ENCODE assay signal across 8 worm cellular contexts in the genomic region with DNA sequence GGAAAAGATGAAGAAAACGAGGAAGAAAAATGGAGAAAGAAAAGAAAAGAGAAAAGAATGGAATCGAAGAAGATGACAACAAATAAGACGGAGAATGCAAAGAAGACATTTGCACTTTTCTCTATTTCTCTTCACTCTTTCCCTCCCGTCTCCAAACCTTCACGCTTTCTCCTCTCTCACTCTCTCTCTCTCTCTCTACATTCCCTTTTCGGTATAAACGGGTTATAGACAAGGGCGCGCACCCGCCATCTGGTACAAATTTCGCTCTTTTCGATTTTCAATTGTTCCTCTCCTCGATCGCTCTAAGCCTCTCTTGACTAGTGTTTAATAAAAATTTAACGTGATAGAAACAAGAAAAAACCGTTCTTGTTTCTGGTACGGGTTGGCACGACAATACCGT.
A peak's percentile ranks its signal among the peaks of the same experiment; 100 is the strongest.
TF ChIP-seq lines count a peak whose summit lies in the region.

No protein-coding gene starts in this region.

TF ChIP-seq in whole organism, L1 larva, 84 proteins besides CTCF, POLR2A, EP300 and RAD21 (continues in another document):
- TF ChIP-seq ama-1 (optimal IDR thresholded peaks at IDR 0.05; lab: Kevin White, UChicago) (no peak), Y116A8C.19 (tag; optimal IDR thresholded peaks at IDR 0.05; lab: Kevin White, UChicago; ENCODE audit: borderline replicate concordance) (no peak), ces-1 (GFP tag; optimal IDR thresholded peaks at IDR 0.05; lab: Kevin White, UChicago) (peak; percentile 70), alr-1 (tag; optimal IDR thresholded peaks at IDR 0.05; lab: Kevin White, UChicago; ENCODE audit: borderline replicate concordance) (no peak), lsy-2 (tag; optimal IDR thresholded peaks at IDR 0.05; lab: Kevin White, UChicago) (peak; percentile 27 to 84), zip-4 (GFP tag; optimal IDR thresholded peaks at IDR 0.05; lab: Kevin White, UChicago) (no peak), ceh-88 (GFP tag; IDR thresholded peaks at IDR 0.05; lab: Robert Waterston, UW) (0 out of 2 replicates have a peak, but pooled peaks have one; percentile 20), snpc-4 (tag; optimal IDR thresholded peaks at IDR 0.05; lab: Kevin White, UChicago) (no peak), rnt-1 (tag; optimal IDR thresholded peaks at IDR 0.05; lab: Kevin White, UChicago) (peak; percentile 35), jun-1 (tag; optimal IDR thresholded peaks at IDR 0.05; lab: Kevin White, UChicago) (peak; percentile 44)

TF ChIP-seq in whole organism, L2 larva, 48 proteins besides CTCF, POLR2A, EP300 and RAD21 (continues in another document):
- TF ChIP-seq alr-1 (tag; optimal IDR thresholded peaks at IDR 0.05; lab: Kevin White, UChicago): no peak
- peak; percentile 82 for TF ChIP-seq crh-2 (tag; optimal IDR thresholded peaks at IDR 0.05; lab: Kevin White, UChicago)
- no peak for TF ChIP-seq nhr-11 (tag; optimal IDR thresholded peaks at IDR 0.05; lab: Kevin White, UChicago)
- TF ChIP-seq unc-55 (GFP tag; optimal IDR thresholded peaks at IDR 0.05; lab: Kevin White, UChicago): peak; percentile 94
- TF ChIP-seq blmp-1 (tag; optimal IDR thresholded peaks at IDR 0.05; lab: Kevin White, UChicago; ENCODE audit: insufficient read depth): peak; percentile 100
- peak; percentile 36 for TF ChIP-seq snpc-4 (tag; optimal IDR thresholded peaks at IDR 0.05; lab: Kevin White, UChicago)
- no peak for TF ChIP-seq ZK546.5 (tag; optimal IDR thresholded peaks at IDR 0.05; lab: Kevin White, UChicago)
- TF ChIP-seq ztf-1 (GFP tag; conservative IDR thresholded peaks at IDR 0.05; lab: Robert Waterston, UW): no peak
- TF ChIP-seq nhr-129 (tag; optimal IDR thresholded peaks at IDR 0.05; lab: Kevin White, UChicago): peak; percentile 92
- peak; percentile 94 for TF ChIP-seq sma-9 (GFP tag; optimal IDR thresholded peaks at IDR 0.05; lab: Kevin White, UChicago)
- TF ChIP-seq sma-9 (tag; optimal IDR thresholded peaks at IDR 0.05; lab: Kevin White, UChicago): no peak

TF ChIP-seq in whole organism, L3 larva, 47 proteins besides CTCF, POLR2A, EP300 and RAD21 (continues in another document):
- TF ChIP-seq ceh-9 (tag; optimal IDR thresholded peaks at IDR 0.05; lab: Kevin White, UChicago) (peak; percentile 45), elt-2 (tag; optimal IDR thresholded peaks at IDR 0.05; lab: Kevin White, UChicago) (peak; percentile 32), ztf-11 (tag; optimal IDR thresholded peaks at IDR 0.05; lab: Kevin White, UChicago) (no peak), R02D3.7 (tag; optimal IDR thresholded peaks at IDR 0.05; lab: Kevin White, UChicago) (peak; percentile 21), fos-1 (tag; optimal IDR thresholded peaks at IDR 0.05; lab: Kevin White, UChicago) (no peak), nhr-11 (tag; optimal IDR thresholded peaks at IDR 0.05; lab: Kevin White, UChicago) (peak; percentile 35), jun-1 (tag; optimal IDR thresholded peaks at IDR 0.05; lab: Kevin White, UChicago) (peak; percentile 32), sea-2 (GFP tag; optimal IDR thresholded peaks at IDR 0.05; lab: Kevin White, UChicago) (peak; percentile 71), lsy-12 (tag; optimal IDR thresholded peaks at IDR 0.05; lab: Kevin White, UChicago) (peak; percentile 22), ztf-4 (tag; optimal IDR thresholded peaks at IDR 0.05; lab: Kevin White, UChicago) (no peak), nhr-76 (tag; optimal IDR thresholded peaks at IDR 0.05; lab: Kevin White, UChicago) (no peak)

TF ChIP-seq in whole organism, L4 larva, 104 proteins besides CTCF, POLR2A, EP300 and RAD21 (continues in another document):
- TF ChIP-seq dmd-8 (GFP tag; IDR thresholded peaks at IDR 0.05; lab: Robert Waterston, UW): no peak
- TF ChIP-seq Y105C5A.15 (GFP tag; IDR thresholded peaks at IDR 0.05; lab: Robert Waterston, UW): no peak
- TF ChIP-seq nhr-48 (tag; optimal IDR thresholded peaks at IDR 0.05; lab: Kevin White, UChicago): peak; percentile 85
- peak; percentile 73 for TF ChIP-seq rbr-2 (tag; optimal IDR thresholded peaks at IDR 0.05; lab: Kevin White, UChicago)
- TF ChIP-seq hmg-1.1 (GFP tag; IDR thresholded peaks at IDR 0.05; lab: Robert Waterston, UW): peak; percentile 76
- no peak for TF ChIP-seq F37D6.2 (tag; optimal IDR thresholded peaks at IDR 0.05; lab: Kevin White, UChicago)
- no peak for TF ChIP-seq R02D3.7 (tag; optimal IDR thresholded peaks at IDR 0.05; lab: Kevin White, UChicago)
- TF ChIP-seq cey-2 (tag; optimal IDR thresholded peaks at IDR 0.05; lab: Kevin White, UChicago; ENCODE audit: borderline replicate concordance, insufficient read depth): no peak
- TF ChIP-seq nhr-11 (tag; optimal IDR thresholded peaks at IDR 0.05; lab: Kevin White, UChicago): peak; percentile 65
- no peak for TF ChIP-seq tra-1 (GFP tag; IDR thresholded peaks at IDR 0.05; lab: Robert Waterston, UW)
- TF ChIP-seq hlh-11 (tag; optimal IDR thresholded peaks at IDR 0.05; lab: Kevin White, UChicago): peak; percentile 84

TF ChIP-seq in whole organism, late embryonic, 69 proteins besides CTCF, POLR2A, EP300 and RAD21 (continues in another document):
- TF ChIP-seq dve-1 (tag; optimal IDR thresholded peaks at IDR 0.05; lab: Kevin White, UChicago) (peak; percentile 71), pag-3 (tag; optimal IDR thresholded peaks at IDR 0.05; lab: Kevin White, UChicago; ENCODE audit: borderline replicate concordance) (no peak), fkh-10 (GFP tag; optimal IDR thresholded peaks at IDR 0.05; lab: Kevin White, UChicago) (peak; percentile 29), ceh-31 (tag; optimal IDR thresholded peaks at IDR 0.05; lab: Kevin White, UChicago) (peak; percentile 81), unc-55 (GFP tag; optimal IDR thresholded peaks at IDR 0.05; lab: Kevin White, UChicago) (peak; percentile 56), unc-3 (GFP tag; conservative IDR thresholded peaks at IDR 0.05; lab: Robert Waterston, UW) (no peak), unc-3 (tag; optimal IDR thresholded peaks at IDR 0.05; lab: Kevin White, UChicago) (no peak), mec-3 (tag; optimal IDR thresholded peaks at IDR 0.05; lab: Kevin White, UChicago; ENCODE audit: borderline replicate concordance) (no peak), zip-5 (tag; optimal IDR thresholded peaks at IDR 0.05; lab: Kevin White, UChicago) (no peak), ceh-19 (GFP tag; optimal IDR thresholded peaks at IDR 0.05; lab: Kevin White, UChicago) (peak; percentile 14), K09A11.1 (tag; optimal IDR thresholded peaks at IDR 0.05; lab: Kevin White, UChicago; ENCODE audit: insufficient read depth) (no peak)

TF ChIP-seq in whole organism, midembryonic, 9 proteins besides CTCF, POLR2A, EP300 and RAD21:
- TF ChIP-seq cog-1 (tag; optimal IDR thresholded peaks at IDR 0.05; lab: Kevin White, UChicago) (peak; percentile 66), flt-1 (GFP tag; IDR thresholded peaks at IDR 0.05; lab: Robert Waterston, UW) (0 out of 2 replicates have a peak, but pooled peaks have one; percentile 40), tab-1 (GFP tag; IDR thresholded peaks at IDR 0.05; lab: Robert Waterston, UW) (no peak), ref-1 (GFP tag; conservative IDR thresholded peaks at IDR 0.05; lab: Robert Waterston, UW) (no peak)

TF ChIP-seq in whole organism, mixed stage, embryonic, 35 proteins besides CTCF, POLR2A, EP300 and RAD21 (continues in another document):
- TF ChIP-seq cnd-1 (tag; optimal IDR thresholded peaks at IDR 0.05; lab: Kevin White, UChicago) (peak; percentile 50), nhr-76 (tag; optimal IDR thresholded peaks at IDR 0.05; lab: Kevin White, UChicago) (no peak), mab-5 (tag; optimal IDR thresholded peaks at IDR 0.05; lab: Kevin White, UChicago) (no peak), nhr-28 (tag; optimal IDR thresholded peaks at IDR 0.05; lab: Kevin White, UChicago) (no peak), nhr-12 (tag; optimal IDR thresholded peaks at IDR 0.05; lab: Kevin White, UChicago) (no peak), flh-1 (GFP tag; optimal IDR thresholded peaks at IDR 0.05; lab: Kevin White, UChicago) (no peak), lin-13 (tag; optimal IDR thresholded peaks at IDR 0.05; lab: Kevin White, UChicago) (no peak), zip-8 (tag; optimal IDR thresholded peaks at IDR 0.05; lab: Kevin White, UChicago) (no peak), snpc-4 (tag; optimal IDR thresholded peaks at IDR 0.05; lab: Kevin White, UChicago) (no peak), elt-3 (tag; optimal IDR thresholded peaks at IDR 0.05; lab: Kevin White, UChicago) (peak; percentile 29), nhr-2 (tag; optimal IDR thresholded peaks at IDR 0.05; lab: Kevin White, UChicago) (no peak), sem-2 (GFP tag; optimal IDR thresholded peaks at IDR 0.05; lab: Kevin White, UChicago) (no peak), ces-1 (GFP tag; optimal IDR thresholded peaks at IDR 0.05; lab: Kevin White, UChicago) (peak; percentile 100), unc-62 (GFP tag; optimal IDR thresholded peaks at IDR 0.05; lab: Kevin White, UChicago) (peak; percentile 80), bed-3 (GFP tag; optimal IDR thresholded peaks at IDR 0.05; lab: Kevin White, UChicago) (no peak), elt-1 (tag; optimal IDR thresholded peaks at IDR 0.05; lab: Kevin White, UChicago; ENCODE audit: borderline replicate concordance, insufficient read depth) (no peak), pha-4 (tag; optimal IDR thresholded peaks at IDR 0.05; lab: Kevin White, UChicago) (peak; percentile 60)

TF ChIP-seq in whole organism, young adult, 124 proteins besides CTCF, POLR2A, EP300 and RAD21 (continues in another document):
- no peak for TF ChIP-seq Y53G8AR.9 (GFP tag; conservative IDR thresholded peaks at IDR 0.05; lab: Robert Waterston, UW)
- TF ChIP-seq F49E8.2 (tag; optimal IDR thresholded peaks at IDR 0.05; lab: Kevin White, UChicago; ENCODE audit: insufficient read depth): no peak
- TF ChIP-seq lin-40 (tag; optimal IDR thresholded peaks at IDR 0.05; lab: Kevin White, UChicago): peak; percentile 60
- no peak for TF ChIP-seq K11D2.4 (GFP tag; IDR thresholded peaks at IDR 0.05; lab: Robert Waterston, UW)
- TF ChIP-seq K12H6.12 (tag; optimal IDR thresholded peaks at IDR 0.05; lab: Kevin White, UChicago): peak; percentile 47
- TF ChIP-seq pha-4 (tag; optimal IDR thresholded peaks at IDR 0.05; lab: Kevin White, UChicago): peak; percentile 24
- peak in 1 of 3 experiments; percentile 57 for TF ChIP-seq lin-35 (GFP tag; optimal IDR thresholded peaks at IDR 0.05; lab: Kevin White, UChicago)
- TF ChIP-seq nhr-179 (tag; optimal IDR thresholded peaks at IDR 0.05; lab: Kevin White, UChicago): no peak
- peak; percentile 65; the same call in 1 of the 2 replicates for TF ChIP-seq hmg-1.2 (GFP tag; IDR thresholded peaks at IDR 0.05; lab: Robert Waterston, UW)
- no peak for TF ChIP-seq sptf-2 (GFP tag; optimal IDR thresholded peaks at IDR 0.05; lab: Kevin White, UChicago)
- 0 out of 2 replicates have a peak, but pooled peaks have one; percentile 26 for TF ChIP-seq mcd-1 (GFP tag; IDR thresholded peaks at IDR 0.05; lab: Robert Waterston, UW)
- TF ChIP-seq dox-1 (GFP tag; IDR thresholded peaks at IDR 0.05; lab: Robert Waterston, UW): 0 out of 2 replicates have a peak, but pooled peaks have one; percentile 11
- TF ChIP-seq ZK185.1 (tag; optimal IDR thresholded peaks at IDR 0.05; lab: Kevin White, UChicago; ENCODE audit: poor library complexity, severe bottlenecking): peak; percentile 62
- TF ChIP-seq Y95B8A.8 (GFP tag; IDR thresholded peaks at IDR 0.05; lab: Robert Waterston, UW): no peak
- peak; percentile 33 for TF ChIP-seq ceh-27 (GFP tag; optimal IDR thresholded peaks at IDR 0.05; lab: Kevin White, UChicago)
- TF ChIP-seq tbp1 (GFP tag; optimal IDR thresholded peaks at IDR 0.05; lab: Kevin White, UChicago): peak; percentile 3
- TF ChIP-seq ztf-26 (tag; optimal IDR thresholded peaks at IDR 0.05; lab: Kevin White, UChicago): peak; percentile 46
